Fruit fly (Drosophila melanogaster) whole organism, embryonic: Measurements from ENCODE around the gene amrt.

Experiments used
- ATbp ChIP-seq: fragments of 200-800 bp; sonication (Bioruptor generic); optimal IDR thresholded peaks from 2 replicates; lab custom pipeline; 2017; ENCODE audit warnings: missing biosample characterization, mild to moderate bottlenecking, missing genetic modification characterization, missing genetic modification reagents
- B-H2 ChIP-seq: fragments of 200-800 bp; sonication (Bioruptor generic); optimal IDR thresholded peaks from 2 replicates; lab custom pipeline; 2018; ENCODE audit warnings: missing biosample characterization, mild to moderate bottlenecking, missing genetic modification characterization
- CG11723 ChIP-seq: fragments of 200-800 bp; sonication (Bioruptor generic); optimal IDR thresholded peaks from 2 replicates; lab custom pipeline; 2017; ENCODE audit warnings: missing biosample characterization, mild to moderate bottlenecking, missing genetic modification characterization
- CG1233 ChIP-seq: fragments of 200-800 bp; sonication (Bioruptor generic); optimal IDR thresholded peaks from 4 replicates; lab custom pipeline; 2018; ENCODE audit warnings: missing biosample characterization, mild to moderate bottlenecking, missing genetic modification characterization
- CG14014 ChIP-seq: fragments of 200-800 bp; sonication (Bioruptor generic); IDR thresholded peaks from 2 replicates; pipeline ENCODE4 v1.3.6; 2022; ENCODE audit warnings: missing biosample characterization, missing genetic modification characterization
- CG14710 ChIP-seq: fragments of 200-800 bp; sonication (Bioruptor generic); optimal IDR thresholded peaks from 3 replicates; lab custom pipeline; 2019; ENCODE audit warnings: missing biosample characterization, mild to moderate bottlenecking, missing genetic modification characterization, moderate library complexity
- CG17186 ChIP-seq: fragments of 200-800 bp; sonication (Bioruptor generic); optimal IDR thresholded peaks from 3 replicates; lab custom pipeline; 2017; ENCODE audit warnings: missing biosample characterization, missing genetic modification reagents, missing genetic modification characterization
- CG17912 ChIP-seq: fragments of 200-800 bp; sonication (Bioruptor generic); optimal IDR thresholded peaks from 2 replicates; lab custom pipeline; 2018; ENCODE audit warnings: missing biosample characterization, mild to moderate bottlenecking, missing genetic modification characterization
- CG1792 ChIP-seq: fragments of 200-800 bp; sonication (Bioruptor generic); optimal IDR thresholded peaks from 2 replicates; lab custom pipeline; 2016; ENCODE audit warnings: missing biosample characterization, missing genetic modification characterization
- CG2678 ChIP-seq: fragments of 200-800 bp; sonication (Bioruptor generic); optimal IDR thresholded peaks from 3 replicates; lab custom pipeline; 2019; ENCODE audit warnings: missing biosample characterization, mild to moderate bottlenecking, missing genetic modification characterization, moderate library complexity
- CG32532 ChIP-seq: fragments of 200-800 bp; sonication (Bioruptor generic); IDR thresholded peaks from 2 replicates; pipeline ENCODE4 v1.3.6; 2022; ENCODE audit warnings: missing biosample characterization, missing genetic modification characterization
- CG33213 ChIP-seq: fragments of 200-800 bp; sonication (Bioruptor generic); optimal IDR thresholded peaks from 3 replicates; lab custom pipeline; 2016; ENCODE audit warnings: missing biosample characterization, missing genetic modification characterization
- CG5180 ChIP-seq: fragments of 200-800 bp; sonication (Bioruptor generic); optimal IDR thresholded peaks from 3 replicates; lab custom pipeline; 2017; ENCODE audit warnings: missing biosample characterization, missing genetic modification characterization, mild to moderate bottlenecking, moderate library complexity, missing genetic modification reagents
- CG6791 ChIP-seq: fragments of 200-800 bp; sonication (Bioruptor generic); IDR thresholded peaks from 3 replicates; pipeline ENCODE4 v1.3.6; 2022; ENCODE audit warnings: missing biosample characterization, missing genetic modification characterization; ENCODE audit not compliant: partially characterized antibody
- CG7357 ChIP-seq: fragments of 200-800 bp; sonication (Bioruptor generic); IDR thresholded peaks from 3 replicates; pipeline ENCODE4 v1.3.6; 2022; ENCODE audit warnings: missing biosample characterization, missing genetic modification characterization
- CG8388 ChIP-seq: fragments of 200-800 bp; sonication (Bioruptor generic); optimal IDR thresholded peaks from 2 replicates; lab custom pipeline; 2019; ENCODE audit warnings: missing biosample characterization, mild to moderate bottlenecking, missing genetic modification characterization, moderate library complexity
- CTCF ChIP-seq: fragments of 200-800 bp; sonication (Bioruptor generic); optimal IDR thresholded peaks from 2 replicates; lab custom pipeline; 2017; ENCODE audit warnings: missing biosample characterization, mild to moderate bottlenecking, missing genetic modification characterization, moderate library complexity
- Dek ChIP-seq: fragments of 200-800 bp; sonication (Bioruptor generic); optimal IDR thresholded peaks from 3 replicates; lab custom pipeline; 2019; ENCODE audit warnings: missing biosample characterization, mild to moderate bottlenecking, missing genetic modification characterization, moderate library complexity
- Dp ChIP-seq: fragments of 200-800 bp; sonication (Bioruptor generic); optimal IDR thresholded peaks from 2 replicates; lab custom pipeline; 2018; ENCODE audit warnings: missing biosample characterization, mild to moderate bottlenecking, missing genetic modification characterization, moderate library complexity
- HLHmδ ChIP-seq: fragments of 200-800 bp; sonication (Bioruptor generic); optimal IDR thresholded peaks from 2 replicates; lab custom pipeline; 2018; ENCODE audit warnings: missing biosample characterization, mild to moderate bottlenecking, missing genetic modification characterization, moderate library complexity
- Hand ChIP-seq: fragments of 200-800 bp; sonication (Bioruptor generic); optimal IDR thresholded peaks from 2 replicates; lab custom pipeline; 2017; ENCODE audit warnings: mild to moderate bottlenecking, missing biosample characterization, missing genetic modification reagents, missing genetic modification characterization
- Jarid2 ChIP-seq: fragments of 200-800 bp; sonication (Bioruptor generic); optimal IDR thresholded peaks from 3 replicates; lab custom pipeline; 2017; ENCODE audit warnings: mild to moderate bottlenecking, missing biosample characterization, missing genetic modification reagents, missing genetic modification characterization
- Lpt ChIP-seq: fragments of >200 bp; optimal IDR thresholded peaks from 2 replicates; lab custom pipeline; 2018; ENCODE audit warnings: missing biosample characterization, missing genetic modification characterization
- MBD-R2 ChIP-seq: fragments of 200-800 bp; sonication (Bioruptor generic); IDR thresholded peaks from 2 replicates; pipeline ENCODE4 v1.3.6; 2022; ENCODE audit warnings: missing biosample characterization, missing genetic modification characterization
- MESR4 ChIP-seq: fragments of 200-800 bp; sonication (Bioruptor generic); optimal IDR thresholded peaks from 2 replicates; lab custom pipeline; 2018; ENCODE audit warnings: missing biosample characterization, mild to moderate bottlenecking, missing genetic modification characterization, moderate library complexity
- Myb ChIP-seq: fragments of 200-800 bp; sonication (Bioruptor generic); optimal IDR thresholded peaks from 2 replicates; lab custom pipeline; 2016; ENCODE audit warnings: missing biosample characterization, missing genetic modification characterization
- Nf-YC ChIP-seq: fragments of 200-800 bp; optimal IDR thresholded peaks from 3 replicates; lab custom pipeline; 2019; ENCODE audit warnings: missing biosample characterization, mild to moderate bottlenecking, missing genetic modification characterization, moderate library complexity
- Six4 ChIP-seq: fragments of 200-800 bp; sonication (Bioruptor generic); optimal IDR thresholded peaks from 2 replicates; lab custom pipeline; 2016; ENCODE audit warnings: missing biosample characterization, missing genetic modification characterization
- Ssrp ChIP-seq: fragments of 200-800 bp; sonication (Bioruptor generic); optimal IDR thresholded peaks from 2 replicates; lab custom pipeline; 2018; ENCODE audit warnings: missing biosample characterization, mild to moderate bottlenecking, missing genetic modification characterization, moderate library complexity
- Trl ChIP-seq, 3 experiments: fragments of >200 bp in 2 of 3; fragments of 200-800 bp in 1 of 3; sonication (Bioruptor generic) in 1 of 3; optimal IDR thresholded peaks; 2 replicates in 1 of 3; 3 replicates in 2 of 3; lab custom pipeline; 2016 to 2017; ENCODE audit warnings: missing biosample characterization in 1 of 3, missing genetic modification characterization in 1 of 3
- Xbp1 ChIP-seq: fragments of 200-800 bp; sonication (Bioruptor generic); optimal IDR thresholded peaks from 3 replicates; lab custom pipeline; 2016; ENCODE audit warnings: missing biosample characterization, mild to moderate bottlenecking, missing genetic modification characterization
- ara ChIP-seq: fragments of 200-800 bp; sonication (Bioruptor generic); IDR thresholded peaks from 2 replicates; pipeline ENCODE4 v1.3.6; 2022; ENCODE audit warnings: missing biosample characterization, missing genetic modification characterization
- caup ChIP-seq: fragments of 200-800 bp; sonication (Bioruptor generic); optimal IDR thresholded peaks from 3 replicates; lab custom pipeline; 2017; ENCODE audit warnings: missing biosample characterization, mild to moderate bottlenecking, missing genetic modification characterization, moderate library complexity; ENCODE audit not compliant: severe bottlenecking
- crp ChIP-seq, 2 experiments: fragments of 200-800 bp; sonication (Bioruptor generic); optimal IDR thresholded peaks; 2 replicates in 1 of 2; 3 replicates in 1 of 2; lab custom pipeline; 2017; ENCODE audit warnings: missing biosample characterization in 2 of 2, missing genetic modification characterization in 2 of 2, mild to moderate bottlenecking in 1 of 2, moderate library complexity in 1 of 2
- da ChIP-seq: fragments of 200-800 bp; sonication (Bioruptor generic); optimal IDR thresholded peaks from 2 replicates; lab custom pipeline; 2016; ENCODE audit warnings: missing biosample characterization, missing genetic modification characterization
- grau ChIP-seq: fragments of 200-800 bp; optimal IDR thresholded peaks from 3 replicates; lab custom pipeline; 2019; ENCODE audit warnings: missing biosample characterization, mild to moderate bottlenecking, missing genetic modification characterization, moderate library complexity
- gsb ChIP-seq: fragments of 200-800 bp; sonication (Bioruptor generic); IDR thresholded peaks from 2 replicates; pipeline ENCODE4 v1.3.6; 2022; ENCODE audit warnings: missing biosample characterization, missing genetic modification characterization
- hb ChIP-seq: fragments of 200-800 bp; sonication (Bioruptor generic); IDR thresholded peaks from 3 replicates; pipeline ENCODE4 v1.3.6; 2022; ENCODE audit warnings: missing biosample characterization, missing genetic modification characterization; ENCODE audit not compliant: partially characterized antibody
- hkb ChIP-seq, 2 experiments: fragments of 200-800 bp in 1 of 2; fragments of >200 bp in 1 of 2; sonication (Bioruptor generic) in 1 of 2; IDR thresholded peaks in 1 of 2; optimal IDR thresholded peaks in 1 of 2; 2 replicates each; pipeline versions ENCODE4 v1.3.6 to Lab custom; 2017 to 2022; ENCODE audit warnings: missing biosample characterization in 1 of 2, missing genetic modification characterization in 1 of 2
- knrl ChIP-seq: fragments of 200-800 bp; sonication (Bioruptor generic); IDR thresholded peaks from 3 replicates; pipeline ENCODE4 v1.3.6; 2022; ENCODE audit warnings: missing biosample characterization, missing genetic modification characterization; ENCODE audit not compliant: partially characterized antibody
- mld ChIP-seq: fragments of 200-800 bp; sonication (Bioruptor generic); IDR thresholded peaks from 3 replicates; pipeline ENCODE4 v1.3.6; 2022; ENCODE audit warnings: missing biosample characterization, missing genetic modification characterization; ENCODE audit not compliant: partially characterized antibody
- onecut ChIP-seq: fragments of 200-800 bp; sonication (Bioruptor generic); IDR thresholded peaks from 2 replicates; pipeline ENCODE4 v1.3.6; 2022; ENCODE audit warnings: missing biosample characterization, missing genetic modification characterization
- pros ChIP-seq: fragments of 200-800 bp; sonication (Bioruptor generic); optimal IDR thresholded peaks from 3 replicates; lab custom pipeline; 2019; ENCODE audit warnings: missing biosample characterization, mild to moderate bottlenecking, missing genetic modification characterization, moderate library complexity
- scrt ChIP-seq: fragments of 200-800 bp; sonication (Bioruptor generic); optimal IDR thresholded peaks from 2 replicates; lab custom pipeline; 2018; ENCODE audit warnings: missing biosample characterization, mild to moderate bottlenecking, missing genetic modification characterization, moderate library complexity
- sens ChIP-seq: fragments of 200-800 bp; sonication (Bioruptor generic); peaks from one replicate; lab custom pipeline; 2016; ENCODE audit warnings: missing biosample characterization, missing genetic modification characterization
- sob ChIP-seq: fragments of 200-800 bp; sonication (Bioruptor generic); IDR thresholded peaks from 2 replicates; pipeline ENCODE4 v1.3.6; 2022; ENCODE audit warnings: missing biosample characterization, missing genetic modification characterization
- unc-4 ChIP-seq: fragments of 200-800 bp; sonication (Bioruptor generic); IDR thresholded peaks from 2 replicates; pipeline ENCODE4 v1.3.6; 2022; ENCODE audit warnings: missing biosample characterization, missing genetic modification characterization; ENCODE audit not compliant: partially characterized antibody
- vnd ChIP-seq: fragments of 200-800 bp; sonication (Bioruptor generic); IDR thresholded peaks from 3 replicates; pipeline ENCODE4 v1.3.6; 2022; ENCODE audit warnings: missing biosample characterization, missing genetic modification characterization; ENCODE audit not compliant: partially characterized antibody

The amrt gene

DNA sequence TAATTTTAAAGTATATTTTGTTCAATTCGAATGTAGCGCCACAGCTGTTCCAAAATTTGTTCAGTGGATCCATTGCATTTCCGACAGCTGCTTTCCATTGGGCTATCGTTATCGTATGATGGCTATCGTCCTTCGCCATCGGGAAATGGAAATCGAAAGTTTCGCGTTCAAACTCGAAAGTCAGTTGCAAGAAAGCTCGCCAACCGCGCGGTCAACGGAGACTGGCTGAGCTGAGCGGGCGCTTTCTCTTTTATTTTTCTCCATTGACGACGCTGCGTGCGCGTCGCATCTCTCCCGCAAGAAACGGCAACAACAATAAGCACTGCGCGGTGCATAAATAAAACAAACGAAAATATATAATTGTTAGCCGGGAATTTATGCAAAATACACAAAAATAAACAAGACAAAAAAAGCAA, 1.3 kb downstream of the amrt start, which contains the start of gene inaE (continued):
- TF ChIP-seq MESR4 (GFP tag; lab: Kevin White, UChicago): peak; percentile 17
- peak; percentile 11 for TF ChIP-seq CG2678 (tag; lab: Kevin White, UChicago)
- TF ChIP-seq CG6791 (GFP tag; lab: Robert Waterston, UW): peak; percentile 73
- TF ChIP-seq HLHmδ (GFP tag; lab: Kevin White, UChicago): no peak
- peak; percentile 13; the same call in 1 of the 2 replicates for TF ChIP-seq onecut (GFP tag; lab: Robert Waterston, UW)
- 0 out of 2 replicates have a peak, but pooled peaks have one; percentile 14 for TF ChIP-seq CG32532
- no peak for TF ChIP-seq CG33213 (GFP tag; lab: Kevin White, UChicago)
- TF ChIP-seq CG11723: peak; percentile 6
- TF ChIP-seq Lpt (GFP tag; lab: Kevin White, UChicago): no peak
- peak; percentile 20 for TF ChIP-seq CG1233 (GFP tag; lab: Kevin White, UChicago)
- TF ChIP-seq da (GFP tag; lab: Kevin White, UChicago): no peak
- TF ChIP-seq scrt: peak; percentile 31
- 0 out of 2 replicates have a peak, but pooled peaks have one; percentile 7 for TF ChIP-seq sob (GFP tag; lab: Robert Waterston, UW)
- TF ChIP-seq pros (GFP tag; lab: Kevin White, UChicago): no peak
- TF ChIP-seq CG8388 (GFP tag; lab: Kevin White, UChicago): no peak
- peak; percentile 44; the same call in 1 of the 2 replicates for TF ChIP-seq unc-4 (GFP tag; lab: Robert Waterston, UW)
- TF ChIP-seq vnd: peak; percentile 53; the same call in 1 of the 3 replicates
- peak; percentile 30; the same call in 1 of the 2 replicates for TF ChIP-seq ara (GFP tag; lab: Robert Waterston, UW)
- peak; percentile 57 for TF ChIP-seq sens
- TF ChIP-seq hb (GFP tag; lab: Robert Waterston, UW): peak; percentile 29; the same call in 1 of the 3 replicates
- no peak for TF ChIP-seq caup
- TF ChIP-seq knrl: peak; percentile 45; the same call in 1 of the 3 replicates
- peak; percentile 22 to 91 for TF ChIP-seq crp (GFP tag; optimal IDR thresholded peaks at IDR 0.05; lab: Kevin White, UChicago)
- no peak for TF ChIP-seq CG1792 (GFP tag; lab: Kevin White, UChicago)
- TF ChIP-seq B-H2 (GFP tag; lab: Kevin White, UChicago): peak; percentile 38
- peak; percentile 12 for TF ChIP-seq CTCF (GFP tag; lab: Kevin White, UChicago)
- peak; percentile 83 for TF ChIP-seq Myb (GFP tag; lab: Kevin White, UChicago)
- peak; percentile 63; the same call in 2 of the 3 replicates for TF ChIP-seq mld
- TF ChIP-seq gsb (GFP tag; lab: Robert Waterston, UW): no peak
- peak; percentile 86 for TF ChIP-seq Jarid2 (GFP tag; lab: Kevin White, UChicago)
- 0 out of 2 replicates have a peak, but pooled peaks have one; percentile 15 for TF ChIP-seq CG14014 (GFP tag; lab: Robert Waterston, UW)
- TF ChIP-seq CG17912 (GFP tag; lab: Kevin White, UChicago): peak; percentile 14
- TF ChIP-seq Dp: peak; percentile 84
- peak; percentile 6 for TF ChIP-seq grau (tag; lab: Kevin White, UChicago)
- TF ChIP-seq Hand (GFP tag; lab: Kevin White, UChicago): peak; percentile 38
- TF ChIP-seq CG14710 (tag; lab: Kevin White, UChicago): peak; percentile 88
- TF ChIP-seq CG5180 (GFP tag; lab: Kevin White, UChicago): peak; percentile 84
- no peak for TF ChIP-seq Dek (tag; lab: Kevin White, UChicago)
- no peak for TF ChIP-seq Ssrp (tag; lab: Kevin White, UChicago)
- TF ChIP-seq hkb (optimal IDR thresholded peaks at IDR 0.05; lab: Kevin White, UChicago): no peak
- TF ChIP-seq hkb (GFP tag; IDR thresholded peaks at IDR 0.05; lab: Robert Waterston, UW): 0 out of 2 replicates have a peak, but pooled peaks have one; percentile 32
- TF ChIP-seq MBD-R2 (GFP tag; lab: Robert Waterston, UW): peak; percentile 29; the same call in 1 of the 2 replicates
- TF ChIP-seq Trl (optimal IDR thresholded peaks at IDR 0.05; lab: Kevin White, UChicago): no peak
- TF ChIP-seq Trl (GFP tag; optimal IDR thresholded peaks at IDR 0.05; lab: Kevin White, UChicago): peak; percentile 18
- TF ChIP-seq ATbp: no peak
- TF ChIP-seq CG17186: peak; percentile 80
- peak; percentile 93 for TF ChIP-seq CG7357
- peak; percentile 17 for TF ChIP-seq Nf-YC (tag; lab: Kevin White, UChicago)
- no peak for TF ChIP-seq Xbp1 (GFP tag; lab: Kevin White, UChicago)
- no peak for TF ChIP-seq Six4 (GFP tag; lab: Kevin White, UChicago)
